Fruit fly (Drosophila melanogaster): ENCODE measurements around the gene mri.

DNA sequence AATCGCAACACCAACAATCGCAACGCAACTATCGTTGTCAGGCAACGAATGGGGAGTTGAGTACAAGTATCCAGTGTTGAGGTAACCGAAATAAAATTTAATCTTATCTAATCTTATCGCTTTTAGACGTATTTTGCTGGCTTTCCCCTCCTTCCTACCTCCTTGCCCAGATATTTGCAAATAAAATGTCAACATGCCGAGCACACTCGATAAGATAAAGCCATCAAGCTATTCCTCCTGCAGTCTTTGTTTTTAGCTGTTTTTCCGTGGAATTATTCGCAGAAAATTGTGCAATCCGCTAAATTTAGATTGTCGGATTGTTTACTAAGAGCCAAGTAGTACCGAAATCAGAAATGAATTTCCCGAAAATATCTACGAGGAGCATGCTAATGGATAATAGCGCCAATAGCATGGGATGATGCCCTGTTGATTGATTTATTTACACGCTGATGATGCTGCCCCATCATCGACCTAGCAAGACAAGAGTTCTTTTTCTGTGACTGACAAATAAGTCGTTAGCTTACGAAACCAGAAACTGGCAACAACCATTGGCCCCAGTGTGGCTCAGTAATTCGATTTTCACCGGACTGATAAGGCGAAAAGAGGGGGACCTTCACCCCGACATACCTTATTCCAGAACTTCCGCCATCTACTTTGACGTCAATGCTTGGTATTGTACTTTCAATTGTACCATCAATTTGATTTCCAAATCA is 43.2 kb upstream of the mri start:
- TF ChIP-seq EcR (GFP tag; optimal IDR thresholded peaks at IDR 0.05) = no peak
- TF ChIP-seq Dll (optimal IDR thresholded peaks at IDR 0.05) = no peak
- TF ChIP-seq psq (optimal IDR thresholded peaks at IDR 0.05) = no peak
- no peak for TF ChIP-seq CG8478 (optimal IDR thresholded peaks at IDR 0.05)
- TF ChIP-seq usp (GFP tag; optimal IDR thresholded peaks at IDR 0.05) = no peak

Data from whole organism.